Worm (Caenorhabditis elegans) whole organism, late embryonic: ENCODE measurements around the gene lido-7.

Source experiments
- C38D4.7 ChIP-seq: fragments of 200-800 bp; sonication (Bioruptor generic); optimal IDR thresholded peaks from 2 replicates; lab custom pipeline; 2018; ENCODE audit warnings: mild to moderate bottlenecking, missing genetic modification characterization, moderate library complexity, missing compliant biosample characterization
- ceh-31 ChIP-seq: sonication (generic microtip); optimal IDR thresholded peaks from 2 replicates; lab custom pipeline; 2016; ENCODE audit warnings: missing genetic modification characterization, missing compliant biosample characterization
- fax-1 ChIP-seq: sonication (generic microtip); optimal IDR thresholded peaks from 2 replicates; lab custom pipeline; 2016; ENCODE audit warnings: missing genotype, missing genetic modification characterization, missing compliant biosample characterization
- rnt-1 ChIP-seq: sonication (generic microtip); optimal IDR thresholded peaks from 2 replicates; lab custom pipeline; 2016; ENCODE audit warnings: missing genetic modification characterization, missing compliant biosample characterization

DNA sequence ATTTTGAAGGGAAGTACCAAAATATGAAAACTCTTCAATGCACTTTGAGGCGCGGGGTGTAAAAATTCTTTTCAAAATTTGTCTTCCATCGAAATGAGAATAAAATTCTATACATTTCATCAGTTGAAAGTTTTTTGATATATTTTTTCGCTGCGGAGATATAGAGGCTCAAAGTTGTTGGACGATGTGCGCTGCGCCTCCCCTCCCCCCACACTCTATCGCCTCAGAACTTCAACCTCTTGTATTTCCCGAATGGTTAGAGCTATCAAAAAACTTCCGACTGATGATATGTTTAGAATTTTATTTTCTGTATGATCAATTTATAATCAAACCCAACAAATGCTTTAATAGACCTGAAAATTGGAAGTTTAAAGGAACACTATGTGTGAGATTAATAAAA is 39.5 kb upstream of the lido-7 start:
- TF ChIP-seq fax-1 (no peak), rnt-1 (tag; lab: Kevin White, UChicago) (no peak), C38D4.7 (GFP tag; lab: Kevin White, UChicago) (no peak), ceh-31 (no peak)
